Fruit fly (Drosophila melanogaster) whole organism: ENCODE data around the gene CG7728.

Source experiments
- CG8478 ChIP-seq: fragments of >200 bp; optimal IDR thresholded peaks from 2 replicates; lab custom pipeline; 2018; ENCODE audit warnings: inconsistent platforms
- Dll ChIP-seq: fragments of >200 bp; optimal IDR thresholded peaks from 2 replicates; lab custom pipeline; 2017
- EcR ChIP-seq, 2 experiments: fragments of >200 bp; optimal IDR thresholded peaks; 2 replicates each; lab custom pipeline; 2017; ENCODE audit warnings: missing biosample characterization in 2 of 2, missing genetic modification characterization in 2 of 2, missing genetic modification reagents in 2 of 2
- pan ChIP-seq: fragments of >200 bp; optimal IDR thresholded peaks from 2 replicates; lab custom pipeline; 2017
- psq ChIP-seq: fragments of >200 bp; optimal IDR thresholded peaks from 2 replicates; lab custom pipeline; 2017
- usp ChIP-seq: fragments of >200 bp; optimal IDR thresholded peaks from 2 replicates; lab custom pipeline; 2017; ENCODE audit warnings: missing biosample characterization, missing genetic modification characterization, mixed read lengths

The CG7728 gene

DNA sequence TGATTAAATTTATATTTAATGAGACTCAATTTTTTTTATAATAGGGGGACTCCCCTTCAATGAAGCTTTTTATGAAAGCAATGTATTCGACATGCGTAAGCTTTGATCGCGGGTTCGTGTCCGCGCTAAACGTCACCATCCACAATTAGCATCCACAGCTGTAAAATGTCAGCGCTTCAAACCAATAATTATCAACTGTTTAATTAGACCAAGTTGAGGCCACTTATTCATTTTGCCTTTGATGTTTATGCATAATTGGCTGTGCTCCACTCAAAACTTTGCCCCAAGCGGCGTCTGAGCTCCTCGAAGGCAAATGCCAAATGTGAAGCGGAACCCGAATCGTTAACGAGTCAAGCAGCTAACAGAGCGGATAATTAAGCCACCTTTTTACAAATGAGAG lies 30.8 kb upstream of the CG7728 start:
- TF ChIP-seq CG8478 (lab: Kevin White, UChicago) (peak; percentile 39), EcR (GFP tag; optimal IDR thresholded peaks at IDR 0.05; lab: Kevin White, UChicago) (no peak), usp (no peak)

DNA sequence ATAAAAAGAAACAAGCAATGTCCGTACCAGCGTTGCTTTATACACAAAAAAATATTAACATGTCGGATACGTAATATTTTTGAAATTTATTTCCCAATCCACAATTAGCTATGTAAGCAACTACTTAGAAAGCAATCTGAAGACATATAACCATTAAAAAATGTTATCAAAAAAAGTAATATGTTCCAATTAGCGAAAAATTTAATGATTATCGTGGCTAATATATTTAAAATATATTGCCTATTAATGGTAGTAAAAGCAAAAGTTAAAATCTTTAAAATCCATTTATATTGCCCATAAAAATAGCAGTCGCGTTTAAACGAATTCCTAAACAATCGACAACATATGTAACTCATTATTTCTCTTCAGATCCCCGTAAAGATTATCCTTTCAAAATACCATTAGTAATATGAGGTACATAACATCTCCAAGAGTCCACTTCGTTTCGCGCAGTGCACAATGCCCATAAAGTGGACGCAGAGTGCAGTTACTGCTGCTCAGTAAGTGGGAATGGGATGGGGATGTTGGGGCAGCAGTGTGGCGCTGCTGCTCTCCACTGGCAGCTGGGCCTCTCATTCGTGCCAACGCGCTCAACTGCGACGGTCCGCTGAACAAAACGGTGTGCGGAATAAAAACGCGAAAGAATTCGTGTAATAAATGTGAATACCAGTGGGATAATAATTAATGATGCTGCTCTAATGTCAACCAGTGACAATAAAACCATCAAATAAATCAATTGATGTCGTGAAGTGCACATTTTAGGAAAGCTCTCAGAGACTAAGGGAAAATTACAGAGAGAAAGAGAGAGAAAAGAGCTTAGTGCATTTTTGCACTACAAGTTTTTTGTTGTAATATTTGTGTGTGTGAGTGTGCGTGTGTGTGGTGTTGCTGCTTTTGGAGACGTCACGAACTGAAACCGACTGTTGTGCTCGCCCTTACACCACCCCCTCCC lies 30.0 kb upstream of the CG7728 start:
- TF ChIP-seq CG8478 (lab: Kevin White, UChicago) (no peak), Dll (lab: Kevin White, UChicago) (peak; percentile 21)

DNA sequence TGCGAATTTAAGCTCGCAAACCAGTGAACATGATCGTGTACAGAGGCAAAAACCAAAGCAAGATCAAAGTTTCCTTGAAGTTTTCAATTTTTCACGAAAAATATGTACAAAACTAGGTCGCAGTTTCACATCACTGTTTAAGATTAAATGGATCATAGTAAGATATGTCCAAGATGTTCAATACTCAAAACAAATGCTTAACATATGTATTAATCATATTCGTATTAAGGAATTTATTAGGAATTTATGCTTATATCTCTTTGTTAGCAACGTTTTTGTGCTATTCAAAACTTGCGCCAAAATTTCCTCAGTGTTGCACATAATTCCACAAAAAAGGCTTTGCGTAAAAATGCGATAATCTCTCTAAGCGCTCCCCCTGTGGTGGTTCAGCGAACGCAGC lies 29.0 kb upstream of the CG7728 start:
- no peak for TF ChIP-seq EcR (GFP tag; optimal IDR thresholded peaks at IDR 0.05; lab: Kevin White, UChicago)
- no peak for TF ChIP-seq Dll (lab: Kevin White, UChicago)
- no peak for TF ChIP-seq usp
- no peak for TF ChIP-seq psq (lab: Kevin White, UChicago)
- no peak for TF ChIP-seq CG8478 (lab: Kevin White, UChicago)
- TF ChIP-seq pan, result no peak

DNA sequence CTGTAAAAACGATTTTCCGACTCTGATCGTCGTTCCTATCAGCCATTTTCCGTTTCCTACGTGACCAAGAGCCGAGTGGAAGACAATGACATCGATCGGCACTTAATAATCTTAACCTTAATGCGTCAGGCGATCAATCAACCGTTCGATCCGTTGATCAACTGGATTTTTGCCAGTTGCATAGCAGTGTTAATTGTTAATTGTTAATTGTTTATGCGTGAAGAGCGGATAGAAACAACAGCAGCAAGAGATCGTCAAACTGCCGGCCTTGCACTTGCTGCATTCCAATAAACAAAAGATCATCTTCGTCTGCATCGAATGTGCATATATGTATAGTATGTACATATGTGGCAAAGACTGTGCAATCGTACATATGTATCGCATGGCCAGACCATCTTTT lies 27.8 kb upstream of the CG7728 start:
- TF ChIP-seq pan (no peak), Dll (lab: Kevin White, UChicago) (no peak), CG8478 (lab: Kevin White, UChicago) (no peak), usp (no peak), psq (lab: Kevin White, UChicago) (no peak), EcR (GFP tag; optimal IDR thresholded peaks at IDR 0.05; lab: Kevin White, UChicago) (no peak)

DNA sequence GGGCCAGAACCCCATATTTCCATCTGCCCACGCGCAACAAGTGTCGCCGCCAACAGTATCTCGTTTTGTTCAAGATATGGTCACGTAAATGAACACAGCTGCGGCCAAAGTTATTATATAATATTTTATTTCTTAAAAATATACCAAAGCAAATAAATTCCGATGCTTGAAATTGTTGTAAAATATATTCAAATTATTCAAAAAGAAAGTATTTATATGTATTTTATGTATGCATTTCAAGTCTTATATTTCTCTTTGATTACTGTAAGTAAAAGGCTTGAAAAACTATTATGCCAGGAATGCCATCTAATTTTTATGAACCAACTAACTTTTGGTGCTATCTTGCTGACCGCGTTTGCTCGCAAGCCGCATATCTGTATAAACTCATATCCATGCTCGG lies 27.2 kb upstream of the CG7728 start:
- no peak for TF ChIP-seq EcR (GFP tag; optimal IDR thresholded peaks at IDR 0.05; lab: Kevin White, UChicago)
- TF ChIP-seq psq (lab: Kevin White, UChicago), result no peak
- TF ChIP-seq Dll (lab: Kevin White, UChicago), result no peak

DNA sequence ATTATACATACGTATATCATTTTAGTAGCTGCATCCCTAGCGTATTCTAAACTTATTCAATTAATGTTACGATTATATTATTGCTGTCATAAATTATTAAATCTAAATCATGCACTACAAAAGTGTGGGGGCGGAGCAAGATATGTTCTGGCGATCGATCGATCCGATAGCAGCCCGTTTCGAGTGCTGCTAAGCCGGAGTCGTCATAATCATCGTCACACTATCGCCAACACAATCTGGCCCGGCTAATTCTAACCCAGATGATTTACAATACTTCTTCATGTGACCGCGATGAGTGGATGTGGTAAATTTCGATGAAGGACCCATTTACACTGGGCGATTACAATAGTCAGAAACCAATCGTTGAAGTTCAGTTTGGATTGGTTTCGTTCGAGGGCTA lies 21.5 kb upstream of the CG7728 start:
- TF ChIP-seq usp (no peak), Dll (lab: Kevin White, UChicago) (no peak), psq (lab: Kevin White, UChicago) (no peak), EcR (GFP tag; optimal IDR thresholded peaks at IDR 0.05; lab: Kevin White, UChicago) (no peak), CG8478 (lab: Kevin White, UChicago) (no peak), pan (no peak)

DNA sequence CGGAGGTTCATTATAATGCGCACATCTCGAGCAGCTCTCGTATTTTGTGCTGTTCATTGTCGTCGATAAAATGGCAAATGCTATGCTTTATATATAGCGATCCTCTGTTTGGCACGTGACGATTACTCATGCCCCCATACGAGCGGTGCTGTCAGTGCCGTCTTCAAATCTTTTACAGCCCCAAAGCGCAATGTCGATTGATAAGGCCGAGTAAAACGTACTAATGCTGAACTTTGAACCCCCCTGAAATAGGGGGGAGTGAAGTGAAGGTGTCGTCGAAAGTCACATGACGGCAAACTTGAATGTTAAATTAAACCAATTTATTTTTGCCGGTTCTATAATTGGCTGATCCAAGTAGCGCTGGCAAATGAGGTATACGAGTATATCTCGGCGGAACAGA lies 16.0 kb upstream of the CG7728 start:
- no peak for TF ChIP-seq usp
- TF ChIP-seq EcR (GFP tag; optimal IDR thresholded peaks at IDR 0.05; lab: Kevin White, UChicago), result no peak
- TF ChIP-seq psq (lab: Kevin White, UChicago), result no peak
- TF ChIP-seq CG8478 (lab: Kevin White, UChicago), result no peak
- TF ChIP-seq Dll (lab: Kevin White, UChicago), result no peak
- TF ChIP-seq pan, result no peak

DNA sequence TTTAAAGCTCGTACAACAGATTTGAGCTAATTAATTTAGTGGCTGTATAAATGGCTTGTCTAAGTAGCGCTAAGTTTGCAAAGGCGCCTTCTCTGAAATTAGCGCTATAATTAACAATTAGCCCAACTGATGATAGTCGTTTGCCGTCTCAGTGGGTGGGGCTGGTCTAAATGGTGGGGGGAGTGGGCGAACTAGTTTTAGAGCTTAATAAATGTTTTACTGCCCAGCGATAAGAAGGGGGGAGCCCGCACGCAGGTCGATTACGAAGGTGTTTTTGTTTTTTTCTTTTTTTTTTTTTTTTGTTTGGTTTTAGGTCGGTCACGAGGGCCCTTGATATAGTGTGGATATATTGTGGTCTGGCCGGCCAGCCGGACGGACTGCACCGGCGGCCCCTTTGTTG lies 15.3 kb upstream of the CG7728 start:
- TF ChIP-seq pan (no peak), EcR (GFP tag; optimal IDR thresholded peaks at IDR 0.05; lab: Kevin White, UChicago) (no peak), usp (no peak), CG8478 (lab: Kevin White, UChicago) (no peak), Dll (lab: Kevin White, UChicago) (no peak), psq (lab: Kevin White, UChicago) (no peak)

DNA sequence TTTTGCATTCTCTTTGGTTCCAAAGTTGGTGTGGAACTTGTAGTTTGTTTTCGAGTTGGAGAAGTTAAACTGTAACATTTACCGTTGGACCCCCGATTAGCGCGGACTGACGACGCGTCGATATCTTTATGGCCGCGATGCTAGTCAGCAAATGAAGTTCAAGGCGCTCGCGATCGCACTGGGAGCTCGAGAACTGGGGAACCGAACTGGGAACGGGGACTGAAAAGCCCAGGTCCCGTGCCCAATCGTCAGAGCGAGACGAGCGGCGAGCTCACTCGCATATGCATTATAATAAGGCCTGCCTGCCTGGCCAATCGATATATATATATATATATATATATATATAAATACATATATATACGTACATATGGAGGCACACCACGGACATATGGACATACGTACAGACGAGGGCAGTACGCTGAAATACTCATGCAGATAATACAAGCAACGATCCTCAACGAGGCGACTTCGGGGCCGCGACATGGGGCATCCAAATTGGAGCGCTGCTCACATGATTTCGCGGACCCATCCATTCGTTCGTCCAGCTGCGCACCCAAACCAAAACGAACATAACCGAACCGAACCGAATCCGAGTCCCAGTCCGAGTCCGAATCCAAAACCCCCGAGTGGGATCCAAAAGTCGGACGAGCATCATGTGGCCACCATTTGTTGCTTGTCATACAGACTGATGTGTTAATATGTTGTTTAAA lies 14.0 kb upstream of the CG7728 start:
- TF ChIP-seq CG8478 (lab: Kevin White, UChicago) (no peak), EcR (GFP tag; optimal IDR thresholded peaks at IDR 0.05; lab: Kevin White, UChicago) (no peak)

DNA sequence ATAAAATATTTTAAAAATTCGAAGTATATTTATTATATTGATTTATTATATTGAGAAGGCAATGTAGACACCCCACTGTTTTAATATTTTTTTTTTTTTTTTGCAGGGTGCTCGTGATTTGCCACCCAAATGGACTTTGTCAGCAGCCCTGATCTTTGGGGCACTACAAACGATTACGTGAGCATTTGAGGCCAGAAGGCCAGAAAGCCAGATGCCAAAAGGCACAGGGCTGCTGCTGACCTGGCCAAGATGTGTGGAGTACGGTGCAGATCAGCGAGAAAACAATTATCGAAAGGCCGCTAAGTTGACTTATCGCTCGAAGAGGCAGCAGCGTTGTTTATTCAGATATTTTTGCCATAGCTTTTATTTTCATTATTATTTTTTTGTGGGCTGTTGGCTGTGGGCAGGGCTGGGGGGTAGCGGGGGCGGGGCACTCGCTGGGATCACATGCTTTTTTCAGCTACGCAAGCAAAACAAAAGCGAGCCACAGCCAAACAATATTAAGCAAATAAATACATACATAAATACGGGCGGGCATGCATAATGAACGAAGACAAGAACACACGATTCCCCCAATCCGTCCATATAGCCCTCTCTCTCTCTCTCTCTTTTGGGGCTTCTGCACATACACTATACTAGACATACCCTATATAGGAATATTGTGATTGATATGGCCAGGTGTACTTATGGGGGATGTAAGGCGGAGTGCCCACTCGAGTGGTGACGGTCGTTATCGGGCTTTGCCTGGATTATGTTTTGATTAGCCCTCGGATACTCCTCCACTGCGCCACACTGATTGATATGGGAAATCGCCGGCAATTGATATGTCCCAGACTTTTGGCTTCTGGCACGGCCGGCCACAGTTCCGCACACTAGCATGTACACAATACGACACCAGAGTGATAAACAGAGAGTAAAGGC lies 12.8 kb upstream of the CG7728 start:
- TF ChIP-seq pan, result no peak
- no peak for TF ChIP-seq CG8478 (lab: Kevin White, UChicago)
- no peak for TF ChIP-seq EcR (GFP tag; optimal IDR thresholded peaks at IDR 0.05; lab: Kevin White, UChicago)
- no peak for TF ChIP-seq Dll (lab: Kevin White, UChicago)
- TF ChIP-seq usp, result no peak
- TF ChIP-seq psq (lab: Kevin White, UChicago), result no peak

DNA sequence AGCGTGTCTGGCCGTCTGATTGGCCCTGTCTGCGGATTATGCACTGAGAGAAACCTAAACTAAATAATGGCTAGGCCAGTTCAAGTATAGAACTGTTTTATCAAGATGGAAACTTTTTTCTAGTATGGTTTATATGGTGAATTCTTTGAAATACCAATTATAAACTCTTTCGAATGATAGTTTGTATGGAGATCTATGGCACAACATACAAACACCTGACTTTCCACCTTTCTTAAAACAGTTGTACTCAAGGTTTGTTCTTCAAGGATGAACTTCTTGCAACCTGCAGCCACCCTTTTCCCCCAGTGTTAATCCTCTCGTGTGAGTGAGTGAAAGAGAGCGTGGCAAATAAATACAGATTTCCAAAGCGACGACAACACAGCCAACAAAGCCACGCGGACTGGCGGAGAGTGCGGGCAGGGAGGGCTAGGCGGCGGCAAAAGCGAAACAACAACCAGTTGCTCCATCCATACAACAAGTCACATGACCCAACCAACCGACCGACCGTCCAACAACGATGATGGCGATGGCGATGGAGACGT lies 12.0 kb upstream of the CG7728 start:
- TF ChIP-seq EcR (GFP tag; optimal IDR thresholded peaks at IDR 0.05; lab: Kevin White, UChicago), result no peak
- no peak for TF ChIP-seq usp
- TF ChIP-seq CG8478 (lab: Kevin White, UChicago), result no peak
- no peak for TF ChIP-seq psq (lab: Kevin White, UChicago)
- TF ChIP-seq pan, result no peak
- no peak for TF ChIP-seq Dll (lab: Kevin White, UChicago)
